Worm (Caenorhabditis elegans) whole organism, L2 larva: ENCODE data around the gene Y48A6B.7.

ENCODE experiments used
- ZK546.5 ChIP-seq: sonication (generic microtip); optimal IDR thresholded peaks from 2 replicates; lab custom pipeline; 2017; ENCODE audit warnings: missing biosample characterization, missing genetic modification characterization
- alr-1 ChIP-seq: fragments of 150-350 bp; optimal IDR thresholded peaks from 2 replicates; lab custom pipeline; 2014; ENCODE audit warnings: missing biosample characterization, missing genetic modification characterization
- aly-2 ChIP-seq: fragments of 150-350 bp; optimal IDR thresholded peaks from 2 replicates; lab custom pipeline; 2014; ENCODE audit warnings: missing biosample characterization, missing genetic modification characterization
- ama-1 ChIP-seq: fragments of 150-350 bp; optimal IDR thresholded peaks from 2 replicates; lab custom pipeline; 2018; ENCODE audit warnings: inconsistent platforms
- blmp-1 ChIP-seq: sonication (generic microtip); optimal IDR thresholded peaks from 2 replicates; lab custom pipeline; 2017; ENCODE audit warnings: missing genetic modification characterization, mild to moderate bottlenecking, missing compliant biosample characterization, antibody characterized with exemption, moderate library complexity; ENCODE audit not compliant: insufficient read depth
- ceh-16 ChIP-seq: fragments of 150-350 bp; optimal IDR thresholded peaks from 2 replicates; lab custom pipeline; 2014; ENCODE audit warnings: missing biosample characterization, missing genetic modification characterization
- ceh-82 ChIP-seq: fragments of 150-350 bp; optimal IDR thresholded peaks from 2 replicates; lab custom pipeline; 2014; ENCODE audit warnings: missing biosample characterization, missing genetic modification characterization
- crh-2 ChIP-seq: sonication (generic microtip); optimal IDR thresholded peaks from 2 replicates; lab custom pipeline; 2017; ENCODE audit warnings: missing biosample characterization, missing genetic modification characterization
- elt-1 ChIP-seq: fragments of 150-350 bp; optimal IDR thresholded peaks from 2 replicates; lab custom pipeline; 2014; ENCODE audit warnings: missing biosample characterization, missing genetic modification characterization
- lsy-2 ChIP-seq, 2 experiments: fragments of 150-350 bp in 1 of 2; sonication (generic microtip) in 1 of 2; optimal IDR thresholded peaks; 2 replicates each; lab custom pipeline; 2014 to 2017; ENCODE audit warnings: missing biosample characterization in 2 of 2, missing genetic modification characterization in 2 of 2
- mbf-1 ChIP-seq: sonication (generic microtip); optimal IDR thresholded peaks from 2 replicates; lab custom pipeline; 2017; ENCODE audit warnings: missing biosample characterization, missing genetic modification characterization
- nhr-11 ChIP-seq: fragments of 150-350 bp; optimal IDR thresholded peaks from 2 replicates; lab custom pipeline; 2014; ENCODE audit warnings: missing biosample characterization, missing genetic modification characterization
- nhr-12 ChIP-seq: fragments of 150-350 bp; optimal IDR thresholded peaks from 2 replicates; lab custom pipeline; 2014; ENCODE audit warnings: missing biosample characterization, missing genetic modification characterization
- nhr-21 ChIP-seq: fragments of 150-350 bp; optimal IDR thresholded peaks from 2 replicates; lab custom pipeline; 2014; ENCODE audit warnings: missing biosample characterization, missing genetic modification characterization
- nhr-25 ChIP-seq: fragments of 150-350 bp; sonication (generic microtip); optimal IDR thresholded peaks from 3 replicates; lab custom pipeline; 2014; ENCODE audit warnings: missing biosample characterization, missing genetic modification characterization
- nhr-6 ChIP-seq: fragments of 150-350 bp; optimal IDR thresholded peaks from 2 replicates; lab custom pipeline; 2014; ENCODE audit warnings: missing biosample characterization, missing genetic modification characterization
- nhr-77 ChIP-seq: fragments of 150-350 bp; optimal IDR thresholded peaks from 2 replicates; lab custom pipeline; 2014; ENCODE audit warnings: missing biosample characterization, missing genetic modification characterization
- peb-1 ChIP-seq: fragments of 150-350 bp; optimal IDR thresholded peaks from 2 replicates; lab custom pipeline; 2014; ENCODE audit warnings: missing biosample characterization, missing genetic modification characterization
- sma-3 ChIP-seq: sonication (generic microtip); optimal IDR thresholded peaks from 2 replicates; lab custom pipeline; 2016; ENCODE audit warnings: missing genetic modification reagents, missing genetic modification characterization, missing compliant biosample characterization
- unc-62 ChIP-seq: fragments of 150-350 bp; optimal IDR thresholded peaks from 2 replicates; lab custom pipeline; 2014; ENCODE audit warnings: missing biosample characterization, missing genetic modification reagents, missing genetic modification characterization
- ztf-11 ChIP-seq: sonication (generic microtip); optimal IDR thresholded peaks from 2 replicates; lab custom pipeline; 2017; ENCODE audit warnings: missing biosample characterization, missing genetic modification characterization

The Y48A6B.7 gene

DNA sequence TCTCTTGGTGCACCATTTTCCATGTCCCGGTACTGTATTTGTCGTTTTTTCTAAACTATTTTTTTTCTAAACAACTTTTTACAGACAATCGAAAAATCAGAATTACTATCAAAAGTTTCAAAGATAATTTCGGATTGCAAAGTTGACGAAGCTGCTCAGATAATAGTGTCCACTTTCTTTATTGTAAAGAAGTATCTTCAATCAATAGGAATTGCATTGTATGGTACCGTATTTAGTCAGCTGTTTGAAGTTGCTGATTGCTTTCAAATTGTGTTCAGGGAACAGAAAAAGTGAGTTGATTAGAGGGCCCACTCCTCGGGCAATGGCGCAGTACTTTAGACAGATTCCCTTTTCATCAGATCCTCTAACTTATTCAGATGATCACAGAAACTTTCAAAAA lies 44.8 kb downstream of the Y48A6B.7 start:
- TF ChIP-seq blmp-1 (tag; lab: Kevin White, UChicago): no peak
- TF ChIP-seq ceh-16: no peak
- no peak for TF ChIP-seq lsy-2 (tag; optimal IDR thresholded peaks at IDR 0.05; lab: Kevin White, UChicago)
- no peak for TF ChIP-seq nhr-77
- no peak for TF ChIP-seq nhr-6 (tag; lab: Kevin White, UChicago)
- TF ChIP-seq elt-1: no peak
- TF ChIP-seq nhr-11 (tag; lab: Kevin White, UChicago): no peak
- no peak for TF ChIP-seq mbf-1 (tag; lab: Kevin White, UChicago)
- no peak for TF ChIP-seq peb-1 (tag; lab: Kevin White, UChicago)
- no peak for TF ChIP-seq ceh-82
- TF ChIP-seq sma-3 (GFP tag; lab: Kevin White, UChicago): no peak
- TF ChIP-seq alr-1 (tag; lab: Kevin White, UChicago): no peak
- no peak for TF ChIP-seq ztf-11 (tag; lab: Kevin White, UChicago)
- TF ChIP-seq ama-1 (lab: Kevin White, UChicago): no peak
- no peak for TF ChIP-seq nhr-21
- TF ChIP-seq ZK546.5 (tag; lab: Kevin White, UChicago): no peak

DNA sequence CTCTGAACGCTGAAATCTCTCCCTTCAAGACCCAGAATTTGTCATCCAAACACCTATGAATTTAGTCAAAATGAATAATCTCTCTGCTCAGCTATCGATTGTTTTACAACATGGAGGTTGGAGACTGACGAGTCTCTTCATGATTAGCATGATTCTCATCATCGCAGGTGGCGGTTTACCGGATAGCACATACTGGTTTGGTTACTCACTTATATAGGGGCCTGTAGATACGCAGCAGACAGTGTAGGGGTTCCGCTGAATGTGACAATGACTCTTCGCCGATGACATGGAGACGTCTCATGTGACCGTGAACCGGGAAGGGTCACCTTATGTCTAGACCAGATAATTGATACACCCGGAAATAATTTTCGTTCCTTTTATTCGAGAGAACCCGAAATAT lies 49.8 kb downstream of the Y48A6B.7 start:
- TF ChIP-seq aly-2 (no peak), unc-62 (GFP tag; lab: Kevin White, UChicago) (no peak), nhr-12 (tag; lab: Kevin White, UChicago) (no peak), crh-2 (no peak), mbf-1 (tag; lab: Kevin White, UChicago) (no peak), nhr-25 (no peak)
